Fruit fly (Drosophila melanogaster) whole organism, larva: ENCODE results near the gene Unc50.
A peak's percentile ranks its signal among the peaks of the same experiment; 100 is the strongest.

Experiments used
- noc ChIP-seq: fragments of 200-800 bp; sonication (Bioruptor generic); optimal IDR thresholded peaks from 3 replicates; lab custom pipeline; 2019; ENCODE audit warnings: missing biosample characterization, mild to moderate bottlenecking, missing genetic modification characterization, moderate library complexity

Gene Unc50

DNA sequence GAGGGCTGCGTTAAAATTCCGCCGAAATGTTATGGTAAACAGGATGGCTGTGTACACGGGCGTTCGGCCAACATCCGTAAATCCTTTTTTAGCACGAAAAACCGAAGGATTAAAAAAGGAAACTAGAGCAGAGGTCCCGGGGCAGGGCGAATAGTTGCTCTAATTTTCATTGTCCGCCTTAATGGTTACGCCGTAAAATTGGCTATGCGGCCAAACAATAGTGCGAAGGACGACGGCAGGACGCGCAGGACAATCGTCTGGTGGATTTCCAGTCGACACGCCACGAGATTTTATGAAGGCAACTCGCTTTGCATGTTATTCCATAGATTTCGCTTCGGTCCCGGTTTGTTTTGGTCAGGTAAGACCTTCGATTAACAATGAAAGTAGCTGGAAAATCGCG, 24.2 kb upstream of the Unc50 start:
- no peak for TF ChIP-seq noc (tag; lab: Kevin White, UChicago)

dm6 chr3R:8699230-8699629, 22.8 kb upstream of the Unc50 start:
- TF ChIP-seq noc (tag; lab: Kevin White, UChicago) = no peak

DNA sequence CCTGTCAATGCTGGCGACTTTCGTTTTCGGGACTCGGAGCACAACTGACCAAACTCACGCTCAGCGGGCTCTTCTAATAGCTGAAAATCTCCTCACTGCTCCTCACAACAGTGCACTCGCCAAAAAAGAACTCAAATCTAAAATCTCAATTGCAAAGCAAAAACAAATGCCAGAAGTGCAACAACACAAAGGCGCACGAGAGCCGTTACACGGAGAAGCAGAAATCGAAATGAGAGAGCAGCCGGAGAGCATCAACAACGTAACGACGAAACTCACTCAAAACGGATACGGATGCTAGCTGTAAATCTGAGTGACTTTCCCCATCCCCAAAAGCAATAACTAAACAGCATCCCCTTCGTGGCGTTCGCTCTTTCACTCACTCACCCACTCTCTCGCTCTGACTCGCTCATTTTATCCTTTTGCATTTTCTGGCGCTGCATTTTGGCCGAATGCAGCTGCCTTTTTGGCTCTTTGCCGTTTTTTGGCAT, 21.4 kb upstream of the Unc50 start, which contains the start of gene hb:
TSS of gene hb (minus strand) at position 51 of the 488 bp plus-strand sequence.
- TF ChIP-seq noc (tag; lab: Kevin White, UChicago) = no peak

- no peak for TF ChIP-seq noc (tag; lab: Kevin White, UChicago)
These were observed 17.9 kb upstream of the Unc50 start for dm6 chr3R:8694110-8694826.

DNA sequence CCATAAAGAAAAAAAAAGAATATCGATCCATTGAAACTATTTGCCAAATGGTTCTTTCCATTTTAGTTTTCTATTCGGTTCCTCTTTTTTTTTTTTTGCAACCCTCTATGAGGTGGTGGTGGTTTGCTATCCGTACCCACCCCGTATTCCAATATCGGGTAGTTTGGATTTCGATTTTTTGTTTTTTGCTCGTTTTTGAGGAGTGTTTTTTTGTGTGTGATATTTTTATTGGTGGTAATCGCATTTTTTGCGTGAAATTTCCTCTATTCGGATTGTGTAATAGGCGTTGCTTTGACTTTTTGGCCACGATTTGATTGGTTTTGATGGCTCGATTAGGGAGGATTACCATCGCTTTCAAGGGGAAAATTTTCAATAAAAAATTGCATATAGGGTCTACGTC, 10.0 kb upstream of the Unc50 start:
- no peak for TF ChIP-seq noc (tag; lab: Kevin White, UChicago)

- no peak for TF ChIP-seq noc (tag; lab: Kevin White, UChicago)
These were observed 8.1 kb upstream of the Unc50 start, which contains the start of gene CG44227 for dm6 chr3R:8684328-8685177. Gene CG44227 (minus strand): TSS chr3R:8685176.

- TF ChIP-seq noc (tag; lab: Kevin White, UChicago) = no peak
These were observed 6.9 kb upstream of the Unc50 start for dm6 chr3R:8683280-8683679.

DNA sequence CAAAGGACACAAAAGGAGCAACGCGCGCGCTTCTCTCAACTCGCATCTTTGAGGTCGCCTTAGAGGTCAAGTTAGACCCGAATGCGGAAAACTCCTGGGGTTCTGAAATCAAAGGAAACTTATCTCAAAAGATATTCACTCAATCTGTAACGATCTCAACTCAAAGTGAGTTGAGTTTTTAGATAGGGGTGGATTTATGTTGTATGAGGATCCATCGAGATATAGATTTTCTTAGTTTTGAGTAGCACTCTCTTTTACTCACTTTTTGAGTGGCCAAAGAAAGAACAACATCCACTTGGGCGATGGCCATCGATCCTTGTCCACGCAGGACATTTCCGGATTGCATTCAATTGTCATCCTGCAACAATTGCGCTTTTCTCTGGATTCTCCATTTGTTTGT, 4.2 kb upstream of the Unc50 start:
- TF ChIP-seq noc (tag; lab: Kevin White, UChicago) = no peak

dm6 chr3R:8679934-8680333, 3.5 kb upstream of the Unc50 start, which contains the start of gene CG33325:
Gene CG33325 (minus strand): TSS chr3R:8680034.
- TF ChIP-seq noc (tag; lab: Kevin White, UChicago) = no peak

- peak; percentile 55 for TF ChIP-seq noc (tag; lab: Kevin White, UChicago)
These were observed 2.6 kb downstream of the Unc50 start, which contains the start of gene mRpL19 for dm6 chr3R:8673803-8674234. Gene mRpL19 (plus strand): TSS chr3R:8674109.

DNA sequence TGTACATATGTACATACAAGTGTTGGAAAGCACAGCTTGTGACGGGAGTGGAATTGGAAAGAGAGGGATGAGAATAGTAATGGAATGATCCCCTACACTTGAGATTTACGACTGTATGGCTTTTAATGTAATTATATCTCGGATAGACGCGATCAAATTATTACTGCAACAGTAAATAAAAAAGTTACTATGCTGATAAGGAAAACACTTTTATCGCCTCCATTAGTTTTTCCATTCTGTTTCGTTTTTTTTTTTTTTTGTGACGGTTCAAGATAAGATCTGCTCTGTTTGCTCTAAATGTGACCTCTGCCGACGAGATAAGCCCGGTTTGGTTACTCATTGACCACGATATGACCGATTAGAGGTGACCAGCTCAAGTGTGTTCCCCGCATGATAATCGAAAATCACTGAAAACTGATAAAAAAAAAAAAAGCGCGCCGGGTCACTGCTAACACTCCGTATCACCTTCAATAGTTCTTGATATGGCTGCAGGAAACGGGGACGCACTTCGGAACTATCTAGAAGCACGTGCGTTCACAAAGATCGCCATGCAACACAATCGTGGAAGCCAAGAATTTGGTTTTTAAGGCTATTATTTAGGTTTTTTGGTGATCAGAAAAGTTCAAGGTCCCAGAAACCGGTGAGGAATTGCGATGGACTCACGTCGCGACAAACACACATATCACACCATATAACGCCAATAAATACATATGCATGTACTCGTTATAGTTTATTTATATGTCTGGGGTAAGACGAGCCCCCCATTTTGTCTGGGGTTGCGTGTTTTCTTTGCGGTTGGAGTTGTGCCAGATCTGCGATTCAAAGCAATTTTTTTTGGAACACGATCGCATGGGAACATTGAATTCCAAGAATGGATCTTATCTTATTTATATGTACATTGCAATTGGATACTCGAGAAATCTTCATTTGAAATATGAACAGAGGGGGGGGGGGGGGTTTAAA, 5.6 kb downstream of the Unc50 start, which contains the start of gene p:
TSS of gene p (minus strand) at position 156 of the 963 bp plus-strand sequence.
- peak; percentile 56 for TF ChIP-seq noc (tag; lab: Kevin White, UChicago)

DNA sequence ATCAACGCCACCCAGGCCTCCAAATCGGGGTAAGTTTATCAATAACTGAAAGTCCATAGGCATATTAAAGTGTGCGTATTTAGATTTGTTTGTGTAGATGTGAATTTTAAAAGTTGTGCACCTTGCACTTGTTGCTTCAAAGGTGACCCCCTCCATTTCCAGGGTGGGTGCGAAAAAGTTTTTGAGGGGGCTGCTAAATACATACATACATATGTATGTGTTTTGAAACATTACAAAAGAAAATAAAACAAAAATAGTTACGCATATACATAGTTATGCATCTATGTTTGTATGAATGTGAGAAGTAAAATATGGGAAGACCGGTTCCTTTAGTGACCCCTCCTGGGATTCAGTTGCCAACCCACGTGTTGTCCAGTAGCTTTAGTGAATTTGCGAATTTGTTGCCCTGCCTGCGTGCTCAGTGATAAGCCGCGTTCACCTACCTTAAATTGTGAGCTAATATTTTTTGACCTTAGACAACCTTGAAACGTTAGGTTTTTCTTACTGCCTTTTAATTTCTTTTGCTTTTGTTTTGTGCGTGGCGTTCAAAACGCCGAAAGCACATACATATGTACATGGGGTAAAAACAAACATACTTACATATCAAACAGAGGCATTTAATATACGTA, 6.4 kb downstream of the Unc50 start:
- no peak for TF ChIP-seq noc (tag; lab: Kevin White, UChicago)

- TF ChIP-seq noc (tag; lab: Kevin White, UChicago) = peak; percentile 98
These were observed 7.2 kb downstream of the Unc50 start for dm6 chr3R:8669029-8669707.
